Worm (Caenorhabditis elegans) whole organism, L3 larva: ENCODE data around the gene srx-108.

Experiments used
- R02D3.7 ChIP-seq: fragments of 150-350 bp; optimal IDR thresholded peaks from 2 replicates; lab custom pipeline; 2014; ENCODE audit warnings: missing biosample characterization, missing genetic modification characterization
- ZK546.5 ChIP-seq: sonication (generic microtip); optimal IDR thresholded peaks from 2 replicates; lab custom pipeline; 2017; ENCODE audit warnings: missing biosample characterization, missing genetic modification characterization
- aly-2 ChIP-seq: fragments of 150-350 bp; optimal IDR thresholded peaks from 2 replicates; lab custom pipeline; 2014; ENCODE audit warnings: missing biosample characterization, missing genetic modification characterization
- ama-1 ChIP-seq: fragments of 150-350 bp; optimal IDR thresholded peaks from 2 replicates; lab custom pipeline; 2018
- ceh-16 ChIP-seq: sonication (generic microtip); optimal IDR thresholded peaks from 2 replicates; lab custom pipeline; 2017; ENCODE audit warnings: missing biosample characterization, missing genetic modification characterization
- ceh-82 ChIP-seq: fragments of 150-350 bp; optimal IDR thresholded peaks from 2 replicates; lab custom pipeline; 2014; ENCODE audit warnings: missing biosample characterization, missing genetic modification characterization
- ceh-9 ChIP-seq: sonication (generic microtip); optimal IDR thresholded peaks from 2 replicates; lab custom pipeline; 2018; ENCODE audit warnings: missing biosample characterization, missing genetic modification characterization
- daf-12 ChIP-seq: fragments of 150-350 bp; optimal IDR thresholded peaks from 2 replicates; lab custom pipeline; 2014; ENCODE audit warnings: missing biosample characterization, missing genetic modification reagents, missing genetic modification characterization
- elt-2 ChIP-seq: sonication (generic microtip); optimal IDR thresholded peaks from 2 replicates; lab custom pipeline; 2016; ENCODE audit warnings: missing genetic modification reagents, mild to moderate bottlenecking, missing genetic modification characterization, missing compliant biosample characterization
- elt-3 ChIP-seq, 3 experiments: fragments of 150-350 bp in 1 of 3; sonication (generic microtip) in 2 of 3; optimal IDR thresholded peaks; 2 replicates in 2 of 3; 4 replicates in 1 of 3; lab custom pipeline; 2014 to 2017; ENCODE audit warnings: missing biosample characterization in 3 of 3, missing genetic modification characterization in 3 of 3
- eor-1 ChIP-seq, 2 experiments: fragments of 150-350 bp; optimal IDR thresholded peaks; 2 replicates each; lab custom pipeline; 2014 to 2018; ENCODE audit warnings: missing biosample characterization in 2 of 2, missing genetic modification characterization in 2 of 2
- fkh-10 ChIP-seq: sonication (generic microtip); optimal IDR thresholded peaks from 2 replicates; lab custom pipeline; 2017; ENCODE audit warnings: missing biosample characterization, missing genetic modification reagents, missing genetic modification characterization
- fkh-2 ChIP-seq: fragments of 150-350 bp; optimal IDR thresholded peaks from 2 replicates; lab custom pipeline; 2014; ENCODE audit warnings: missing biosample characterization, missing genetic modification reagents, missing genetic modification characterization
- fos-1 ChIP-seq: fragments of 150-350 bp; optimal IDR thresholded peaks from 2 replicates; lab custom pipeline; 2014; ENCODE audit warnings: missing biosample characterization, missing genetic modification characterization
- hmg-11 ChIP-seq: sonication (generic microtip); optimal IDR thresholded peaks from 2 replicates; lab custom pipeline; 2016; ENCODE audit warnings: missing genetic modification characterization, missing compliant biosample characterization
- jun-1 ChIP-seq: fragments of 150-350 bp; optimal IDR thresholded peaks from 2 replicates; lab custom pipeline; 2014; ENCODE audit warnings: missing biosample characterization, missing genetic modification reagents, missing genetic modification characterization
- lin-15B ChIP-seq: fragments of 150-350 bp; optimal IDR thresholded peaks from 2 replicates; lab custom pipeline; 2014; ENCODE audit warnings: missing biosample characterization, missing genetic modification characterization
- lsy-12 ChIP-seq: sonication (generic microtip); optimal IDR thresholded peaks from 2 replicates; lab custom pipeline; 2016; ENCODE audit warnings: mild to moderate bottlenecking, missing genetic modification characterization, missing compliant biosample characterization
- mdl-1 ChIP-seq: fragments of 150-350 bp; optimal IDR thresholded peaks from 2 replicates; lab custom pipeline; 2014; ENCODE audit warnings: missing biosample characterization, missing genetic modification characterization
- nfya-1 ChIP-seq: sonication (generic microtip); optimal IDR thresholded peaks from 2 replicates; lab custom pipeline; 2017; ENCODE audit warnings: missing genetic modification characterization, mild to moderate bottlenecking, missing compliant biosample characterization, antibody characterized with exemption, moderate library complexity; ENCODE audit not compliant: insufficient read depth
- nhr-11 ChIP-seq: fragments of 150-350 bp; optimal IDR thresholded peaks from 2 replicates; lab custom pipeline; 2014; ENCODE audit warnings: missing biosample characterization, missing genetic modification characterization
- nhr-12 ChIP-seq: fragments of 150-350 bp; optimal IDR thresholded peaks from 2 replicates; lab custom pipeline; 2014; ENCODE audit warnings: missing biosample characterization, missing genetic modification characterization
- nhr-23 ChIP-seq: fragments of 150-350 bp; optimal IDR thresholded peaks from 2 replicates; lab custom pipeline; 2014; ENCODE audit warnings: missing biosample characterization, missing genetic modification reagents, missing genetic modification characterization
- nhr-237 ChIP-seq: fragments of 150-350 bp; optimal IDR thresholded peaks from 2 replicates; lab custom pipeline; 2014; ENCODE audit warnings: missing biosample characterization, missing genetic modification characterization
- nhr-25 ChIP-seq: sonication (generic microtip); optimal IDR thresholded peaks from 2 replicates; lab custom pipeline; 2017; ENCODE audit warnings: missing biosample characterization, missing genetic modification characterization
- nhr-28 ChIP-seq: fragments of 150-350 bp; optimal IDR thresholded peaks from 2 replicates; lab custom pipeline; 2014; ENCODE audit warnings: missing biosample characterization, missing genetic modification characterization
- nhr-43 ChIP-seq: sonication (generic microtip); optimal IDR thresholded peaks from 2 replicates; lab custom pipeline; 2016; ENCODE audit warnings: mild to moderate bottlenecking, missing genetic modification characterization, missing compliant biosample characterization; ENCODE audit not compliant: poor library complexity, severe bottlenecking
- nhr-67 ChIP-seq: fragments of 150-350 bp; optimal IDR thresholded peaks from 2 replicates; lab custom pipeline; 2014; ENCODE audit warnings: missing biosample characterization, missing genetic modification characterization
- nhr-76 ChIP-seq: fragments of 150-350 bp; sonication (generic microtip); optimal IDR thresholded peaks from 5 replicates; lab custom pipeline; 2014; ENCODE audit warnings: missing biosample characterization, missing genetic modification characterization
- nhr-77 ChIP-seq: fragments of 150-350 bp; optimal IDR thresholded peaks from 2 replicates; lab custom pipeline; 2014; ENCODE audit warnings: missing biosample characterization, missing genetic modification characterization
- pqm-1 ChIP-seq: fragments of 150-350 bp; optimal IDR thresholded peaks from 2 replicates; lab custom pipeline; 2017; ENCODE audit warnings: missing biosample characterization, missing genetic modification characterization, inconsistent platforms
- sea-2 ChIP-seq: fragments of 150-350 bp; sonication (generic microtip); optimal IDR thresholded peaks from 4 replicates; lab custom pipeline; 2014; ENCODE audit warnings: missing biosample characterization, missing genetic modification reagents, missing genetic modification characterization
- skn-1 ChIP-seq: fragments of 150-350 bp; optimal IDR thresholded peaks from 2 replicates; lab custom pipeline; 2014; ENCODE audit warnings: missing biosample characterization, missing genetic modification characterization
- snpc-4 ChIP-seq: fragments of 150-350 bp; optimal IDR thresholded peaks from 2 replicates; lab custom pipeline; 2014; ENCODE audit warnings: missing biosample characterization, missing genetic modification characterization
- tbx-2 ChIP-seq: sonication (generic microtip); optimal IDR thresholded peaks from 2 replicates; lab custom pipeline; 2016; ENCODE audit warnings: mild to moderate bottlenecking, missing genetic modification characterization, missing compliant biosample characterization
- unc-39 ChIP-seq: sonication (generic microtip); optimal IDR thresholded peaks from 4 replicates; lab custom pipeline; 2017; ENCODE audit warnings: missing biosample characterization, missing genetic modification characterization
- zag-1 ChIP-seq: fragments of 150-350 bp; optimal IDR thresholded peaks from 2 replicates; lab custom pipeline; 2014; ENCODE audit warnings: missing biosample characterization, missing genetic modification characterization
- ztf-11 ChIP-seq: fragments of 150-350 bp; optimal IDR thresholded peaks from 2 replicates; lab custom pipeline; 2014; ENCODE audit warnings: missing biosample characterization, missing genetic modification characterization
- ztf-4 ChIP-seq: fragments of 150-350 bp; optimal IDR thresholded peaks from 2 replicates; lab custom pipeline; 2014; ENCODE audit warnings: missing biosample characterization, missing genetic modification characterization

Gene srx-108

DNA sequence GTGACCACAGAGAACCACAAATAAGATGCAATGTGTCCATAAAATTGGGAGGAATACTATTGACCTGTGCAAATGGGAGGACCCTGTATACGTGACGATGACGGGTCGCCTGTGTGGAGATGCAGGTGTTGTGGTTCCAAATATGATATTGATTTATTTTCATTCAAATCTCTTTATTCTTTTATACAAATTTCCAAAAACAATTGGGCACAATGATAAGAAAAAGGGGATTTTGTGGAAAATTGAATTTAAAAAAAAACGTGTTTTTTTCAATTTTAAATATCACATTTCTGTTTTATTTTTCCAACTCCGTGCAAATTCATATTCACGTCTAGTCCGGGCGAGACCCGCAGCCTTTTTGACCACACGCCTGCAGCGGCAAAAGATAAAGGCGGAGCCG, 30.2 kb upstream of the srx-108 start, which contains the start of gene F19B10.2:
Gene F19B10.2 (plus strand): TSS at position 301 of the 400 bp plus-strand sequence.
- TF ChIP-seq ceh-16, result no peak
- no peak for TF ChIP-seq nhr-237
- no peak for TF ChIP-seq lsy-12 (tag; lab: Kevin White, UChicago)
- no peak for TF ChIP-seq nhr-28 (tag; lab: Kevin White, UChicago)
- TF ChIP-seq R02D3.7 (tag; lab: Kevin White, UChicago), result no peak

- TF ChIP-seq ceh-82 (tag; lab: Kevin White, UChicago) (no peak), ZK546.5 (tag; lab: Kevin White, UChicago) (no peak), snpc-4 (tag; lab: Kevin White, UChicago) (no peak), ceh-16 (no peak), ztf-4 (tag; lab: Kevin White, UChicago) (no peak), nhr-28 (tag; lab: Kevin White, UChicago) (no peak), eor-1 (tag; optimal IDR thresholded peaks at IDR 0.05; lab: Kevin White, UChicago) (no peak), nhr-23 (no peak), mdl-1 (tag; lab: Kevin White, UChicago) (no peak), fos-1 (tag; lab: Kevin White, UChicago) (no peak), ceh-9 (tag; lab: Kevin White, UChicago) (no peak), ama-1 (lab: Kevin White, UChicago) (no peak), lin-15B (tag; lab: Kevin White, UChicago) (no peak), nhr-237 (no peak), hmg-11 (no peak), jun-1 (tag; lab: Kevin White, UChicago) (no peak), fkh-10 (GFP tag; lab: Kevin White, UChicago) (no peak), nhr-12 (tag; lab: Kevin White, UChicago) (no peak), aly-2 (no peak)
These were observed 26.4 kb upstream of the srx-108 start for ce11 chrII:3678978-3679377.

DNA sequence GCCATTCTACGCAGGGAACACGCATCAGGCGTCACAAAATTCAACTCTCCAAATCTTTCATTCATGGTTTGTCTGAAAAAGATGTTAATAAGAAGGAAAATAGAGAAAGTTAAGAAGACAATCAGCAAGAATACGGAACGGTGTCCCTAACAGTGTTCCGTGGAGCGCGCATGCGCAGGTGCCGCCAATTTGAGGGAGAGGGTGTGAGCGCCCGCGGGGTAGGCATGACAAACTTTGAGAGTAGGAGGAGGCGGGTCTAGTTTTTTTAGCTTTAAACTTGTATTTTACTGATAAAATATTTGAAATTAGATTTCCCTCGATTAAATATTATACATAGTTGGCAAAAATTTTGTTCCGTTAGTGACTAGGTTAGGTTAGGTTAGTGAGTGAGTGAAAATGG, 25.1 kb upstream of the srx-108 start:
- no peak for TF ChIP-seq nhr-11 (tag; lab: Kevin White, UChicago)
- TF ChIP-seq daf-12 (tag; lab: Kevin White, UChicago), result no peak
- no peak for TF ChIP-seq ama-1 (lab: Kevin White, UChicago)
- TF ChIP-seq elt-2 (tag; lab: Kevin White, UChicago), result no peak
- TF ChIP-seq ceh-9 (tag; lab: Kevin White, UChicago), result no peak
- TF ChIP-seq tbx-2, result no peak
- TF ChIP-seq ztf-4 (tag; lab: Kevin White, UChicago), result no peak
- no peak for TF ChIP-seq mdl-1 (tag; lab: Kevin White, UChicago)
- no peak for TF ChIP-seq elt-3 (tag; optimal IDR thresholded peaks at IDR 0.05; lab: Kevin White, UChicago)
- TF ChIP-seq nhr-77 (tag; lab: Kevin White, UChicago), result no peak
- no peak for TF ChIP-seq unc-39 (tag; lab: Kevin White, UChicago)
- TF ChIP-seq sea-2 (GFP tag; lab: Kevin White, UChicago), result no peak
- no peak for TF ChIP-seq nhr-67 (tag; lab: Kevin White, UChicago)
- no peak for TF ChIP-seq nhr-76 (tag; lab: Kevin White, UChicago)
- TF ChIP-seq ceh-16, result no peak
- no peak for TF ChIP-seq fkh-10 (GFP tag; lab: Kevin White, UChicago)
- TF ChIP-seq fkh-2, result no peak
- TF ChIP-seq aly-2, result no peak

ce11 chrII:3681365-3682083, 23.9 kb upstream of the srx-108 start, which contains the start of gene F19B10.10:
F19B10.10 (minus strand) TSS chrII:3681415.
- TF ChIP-seq zag-1 (tag; lab: Kevin White, UChicago) (no peak), nhr-25 (tag; lab: Kevin White, UChicago) (no peak), tbx-2 (no peak), ztf-11 (tag; lab: Kevin White, UChicago) (no peak), nfya-1 (tag; lab: Kevin White, UChicago) (no peak), pqm-1 (no peak), ama-1 (lab: Kevin White, UChicago) (no peak), skn-1 (tag; lab: Kevin White, UChicago) (no peak), sea-2 (GFP tag; lab: Kevin White, UChicago) (no peak), eor-1 (tag; optimal IDR thresholded peaks at IDR 0.05; lab: Kevin White, UChicago) (no peak), nhr-43 (tag; lab: Kevin White, UChicago) (no peak), nhr-23 (no peak), nhr-28 (tag; lab: Kevin White, UChicago) (no peak), hmg-11 (no peak), R02D3.7 (tag; lab: Kevin White, UChicago) (no peak), ceh-16 (no peak)
